Fruit fly (Drosophila melanogaster) whole organism, embryonic: ENCODE data around the gene Glg1.

Experiments
- Bteb2 ChIP-seq: fragments of 200-800 bp; sonication (Bioruptor generic); optimal IDR thresholded peaks from 2 replicates; lab custom pipeline; 2016; ENCODE audit warnings: missing biosample characterization, missing genetic modification characterization
- CG10431 ChIP-seq: fragments of 200-800 bp; sonication (Bioruptor generic); optimal IDR thresholded peaks from 3 replicates; lab custom pipeline; 2018; ENCODE audit warnings: missing biosample characterization, mild to moderate bottlenecking, missing genetic modification characterization
- CG10654 ChIP-seq: fragments of 200-800 bp; sonication (Bioruptor generic); optimal IDR thresholded peaks from 2 replicates; lab custom pipeline; 2016; ENCODE audit warnings: missing biosample characterization, missing genetic modification characterization
- CG11398 ChIP-seq: fragments of 200-800 bp; sonication (Bioruptor generic); optimal IDR thresholded peaks from 2 replicates; lab custom pipeline; 2016; ENCODE audit warnings: missing biosample characterization, missing genetic modification characterization
- CG12236 ChIP-seq: fragments of 200-800 bp; sonication (Bioruptor generic); optimal IDR thresholded peaks from 2 replicates; lab custom pipeline; 2016; ENCODE audit warnings: missing biosample characterization, missing genetic modification characterization
- CG12391 ChIP-seq: fragments of 200-800 bp; sonication (Bioruptor generic); optimal IDR thresholded peaks from 3 replicates; lab custom pipeline; 2018; ENCODE audit warnings: missing biosample characterization, mild to moderate bottlenecking, missing genetic modification characterization, moderate library complexity
- CG14014 ChIP-seq: fragments of 200-800 bp; sonication (Bioruptor generic); IDR thresholded peaks from 2 replicates; pipeline ENCODE4 v1.3.6; 2022; ENCODE audit warnings: missing biosample characterization, missing genetic modification characterization
- CG15011 ChIP-seq: fragments of 200-800 bp; sonication (Bioruptor generic); optimal IDR thresholded peaks from 3 replicates; lab custom pipeline; 2018; ENCODE audit warnings: missing biosample characterization, mild to moderate bottlenecking, missing genetic modification characterization
- CG15514 ChIP-seq: fragments of 200-800 bp; sonication (Bioruptor generic); optimal IDR thresholded peaks from 3 replicates; lab custom pipeline; 2017; ENCODE audit warnings: missing biosample characterization, missing genetic modification characterization, mild to moderate bottlenecking, moderate library complexity, missing genetic modification reagents
- CG15601 ChIP-seq: fragments of 200-800 bp; sonication (Bioruptor generic); optimal IDR thresholded peaks from 3 replicates; lab custom pipeline; 2019; ENCODE audit warnings: missing biosample characterization, mild to moderate bottlenecking, missing genetic modification characterization, moderate library complexity
- CG1603 ChIP-seq: fragments of 200-800 bp; sonication (Bioruptor generic); optimal IDR thresholded peaks from 2 replicates; lab custom pipeline; 2019; ENCODE audit warnings: missing biosample characterization, mild to moderate bottlenecking, missing genetic modification characterization, moderate library complexity
- CG2116 ChIP-seq: fragments of 200-800 bp; sonication (Bioruptor generic); optimal IDR thresholded peaks from 3 replicates; lab custom pipeline; 2018; ENCODE audit warnings: missing biosample characterization, mild to moderate bottlenecking, missing genetic modification characterization
- CG2120 ChIP-seq: fragments of 200-800 bp; sonication (Bioruptor generic); optimal IDR thresholded peaks from 3 replicates; lab custom pipeline; 2016; ENCODE audit warnings: missing biosample characterization, missing genetic modification characterization
- CG2199 ChIP-seq: fragments of 200-800 bp; sonication (Bioruptor generic); IDR thresholded peaks from 3 replicates; pipeline ENCODE4 v1.3.6; 2022; ENCODE audit warnings: missing biosample characterization, missing genetic modification characterization
- CG33213 ChIP-seq: fragments of 200-800 bp; sonication (Bioruptor generic); optimal IDR thresholded peaks from 3 replicates; lab custom pipeline; 2016; ENCODE audit warnings: missing biosample characterization, missing genetic modification characterization
- CG3847 ChIP-seq: fragments of 200-800 bp; sonication (Bioruptor generic); IDR thresholded peaks from 2 replicates; pipeline ENCODE4 v1.3.6; 2022; ENCODE audit warnings: missing biosample characterization, missing genetic modification characterization
- CG5953 ChIP-seq: fragments of 200-800 bp; sonication (Bioruptor generic); IDR thresholded peaks from 2 replicates; pipeline ENCODE4 v1.3.6; 2022; ENCODE audit warnings: missing biosample characterization, missing genetic modification characterization
- CG8944 ChIP-seq: fragments of 200-800 bp; sonication (Bioruptor generic); optimal IDR thresholded peaks from 3 replicates; lab custom pipeline; 2016; ENCODE audit warnings: missing biosample characterization, missing genetic modification characterization
- CoRest ChIP-seq: fragments of 200-800 bp; sonication (Bioruptor generic); optimal IDR thresholded peaks from 3 replicates; lab custom pipeline; 2018; ENCODE audit warnings: missing biosample characterization, mild to moderate bottlenecking, missing genetic modification characterization, moderate library complexity
- CrebB ChIP-seq: fragments of 200-800 bp; sonication (Bioruptor generic); optimal IDR thresholded peaks from 3 replicates; lab custom pipeline; 2018; ENCODE audit warnings: missing biosample characterization, mild to moderate bottlenecking, missing genetic modification characterization
- Drgx ChIP-seq: fragments of 200-800 bp; sonication (Bioruptor generic); IDR thresholded peaks from 2 replicates; pipeline ENCODE4 v1.3.6; 2022; ENCODE audit warnings: missing biosample characterization, missing genetic modification characterization
- HmgD ChIP-seq: fragments of 200-800 bp; sonication (Bioruptor generic); optimal IDR thresholded peaks from 3 replicates; lab custom pipeline; 2016; ENCODE audit warnings: missing biosample characterization, missing genetic modification characterization
- Hmr ChIP-seq: fragments of 200-800 bp; sonication (Bioruptor generic); optimal IDR thresholded peaks from 3 replicates; lab custom pipeline; 2017; ENCODE audit warnings: mild to moderate bottlenecking, missing biosample characterization, missing genetic modification reagents, missing genetic modification characterization
- Hr51 ChIP-seq, 2 experiments: fragments of 200-800 bp; sonication (Bioruptor generic); optimal IDR thresholded peaks; 2 replicates in 1 of 2; 3 replicates in 1 of 2; lab custom pipeline; 2016 to 2018; ENCODE audit warnings: missing biosample characterization in 2 of 2, missing genetic modification characterization in 2 of 2, mild to moderate bottlenecking in 1 of 2, moderate library complexity in 1 of 2
- MTF-1 ChIP-seq: fragments of 200-800 bp; sonication (Bioruptor generic); optimal IDR thresholded peaks from 2 replicates; lab custom pipeline; 2018; ENCODE audit warnings: missing biosample characterization, mild to moderate bottlenecking, missing genetic modification characterization, borderline replicate concordance
- NC2β ChIP-seq: fragments of 200-800 bp; sonication (Bioruptor generic); optimal IDR thresholded peaks from 2 replicates; lab custom pipeline; 2016; ENCODE audit warnings: missing biosample characterization, missing genetic modification characterization
- PHDP ChIP-seq: fragments of 200-800 bp; sonication (Bioruptor generic); optimal IDR thresholded peaks from 3 replicates; lab custom pipeline; 2018; ENCODE audit warnings: missing biosample characterization, mild to moderate bottlenecking, missing genetic modification characterization, moderate library complexity
- Scr ChIP-seq: fragments of 200-800 bp; sonication (Bioruptor generic); IDR thresholded peaks from 2 replicates; pipeline ENCODE4 v1.3.6; 2022; ENCODE audit warnings: missing biosample characterization, missing genetic modification characterization; ENCODE audit not compliant: partially characterized antibody
- Taf1 ChIP-seq: fragments of 200-800 bp; sonication (Bioruptor generic); IDR thresholded peaks from 2 replicates; pipeline ENCODE4 v1.3.6; 2022; ENCODE audit warnings: missing biosample characterization, missing genetic modification characterization
- Xbp1 ChIP-seq: fragments of 200-800 bp; sonication (Bioruptor generic); optimal IDR thresholded peaks from 3 replicates; lab custom pipeline; 2016; ENCODE audit warnings: missing biosample characterization, mild to moderate bottlenecking, missing genetic modification characterization
- Xrp1 ChIP-seq: fragments of 200-800 bp; sonication (Bioruptor generic); IDR thresholded peaks from 2 replicates; pipeline ENCODE4 v1.3.6; 2022; ENCODE audit warnings: missing biosample characterization, missing genetic modification characterization
- amos ChIP-seq: fragments of 200-800 bp; sonication (Bioruptor generic); IDR thresholded peaks from 2 replicates; pipeline ENCODE4 v1.3.6; 2022; ENCODE audit warnings: missing biosample characterization, missing genetic modification characterization; ENCODE audit not compliant: partially characterized antibody
- bbx ChIP-seq: fragments of 200-800 bp; sonication (Bioruptor generic); IDR thresholded peaks from 2 replicates; pipeline ENCODE4 v1.3.6; 2022; ENCODE audit warnings: missing biosample characterization, missing genetic modification characterization; ENCODE audit not compliant: partially characterized antibody
- chif ChIP-seq, 2 experiments: fragments of 200-800 bp; sonication (Bioruptor generic); optimal IDR thresholded peaks; 3 replicates each; lab custom pipeline; 2016; ENCODE audit warnings: missing biosample characterization in 2 of 2, missing genetic modification characterization in 2 of 2
- chinmo ChIP-seq: fragments of 200-800 bp; sonication (Bioruptor generic); IDR thresholded peaks from 4 replicates; pipeline ENCODE4 v1.3.6; 2022; ENCODE audit warnings: missing biosample characterization, missing genetic modification characterization; ENCODE audit not compliant: partially characterized antibody
- ci ChIP-seq: fragments of 200-800 bp; sonication (Bioruptor generic); IDR thresholded peaks from 3 replicates; pipeline ENCODE4 v1.3.6; 2022; ENCODE audit warnings: missing biosample characterization, missing genetic modification characterization
- eve ChIP-seq, 2 experiments: fragments of >200 bp; optimal IDR thresholded peaks; 2 replicates each; lab custom pipeline; 2017; ENCODE audit warnings: missing biosample characterization in 2 of 2, missing genetic modification characterization in 2 of 2
- gem ChIP-seq: fragments of 200-800 bp; sonication (Bioruptor generic); optimal IDR thresholded peaks from 2 replicates; lab custom pipeline; 2019; ENCODE audit warnings: missing biosample characterization, mild to moderate bottlenecking, missing genetic modification characterization, moderate library complexity
- jumu ChIP-seq: fragments of 200-800 bp; sonication (Bioruptor generic); optimal IDR thresholded peaks from 3 replicates; lab custom pipeline; 2016; ENCODE audit warnings: missing biosample characterization, missing genetic modification characterization
- mam ChIP-seq: fragments of 200-800 bp; sonication (Bioruptor generic); optimal IDR thresholded peaks from 3 replicates; lab custom pipeline; 2016; ENCODE audit warnings: missing biosample characterization, missing genetic modification characterization
- otp ChIP-seq: fragments of 200-800 bp; sonication (Bioruptor generic); IDR thresholded peaks from 3 replicates; pipeline ENCODE4, ENCODE4 v1.3.6; 2022; ENCODE audit warnings: missing biosample characterization, missing genetic modification characterization
- pfk ChIP-seq: fragments of 200-800 bp; sonication (Bioruptor generic); optimal IDR thresholded peaks from 2 replicates; lab custom pipeline; 2018; ENCODE audit warnings: missing biosample characterization, mild to moderate bottlenecking, missing genetic modification characterization, moderate library complexity
- shn ChIP-seq: fragments of 200-800 bp; sonication (Bioruptor generic); optimal IDR thresholded peaks from 3 replicates; lab custom pipeline; 2016; ENCODE audit warnings: missing biosample characterization, missing genetic modification characterization
- slbo ChIP-seq: fragments of 200-800 bp; sonication (Bioruptor generic); IDR thresholded peaks from 2 replicates; pipeline ENCODE4 v1.3.6; 2022; ENCODE audit warnings: missing biosample characterization, missing genetic modification characterization
- tin ChIP-seq: fragments of 200-800 bp; sonication (Bioruptor generic); optimal IDR thresholded peaks from 3 replicates; lab custom pipeline; 2016; ENCODE audit warnings: missing biosample characterization, missing genetic modification characterization
- tna ChIP-seq: fragments of 200-800 bp; sonication (Bioruptor generic); IDR thresholded peaks from 2 replicates; pipeline ENCODE4 v1.3.6; 2022; ENCODE audit warnings: missing biosample characterization, missing genetic modification characterization; ENCODE audit not compliant: partially characterized antibody
- trem ChIP-seq: fragments of 200-800 bp; optimal IDR thresholded peaks from 3 replicates; lab custom pipeline; 2019; ENCODE audit warnings: missing biosample characterization, mild to moderate bottlenecking, missing genetic modification characterization, moderate library complexity
- vfl ChIP-seq: fragments of 200-800 bp; sonication (Bioruptor generic); optimal IDR thresholded peaks from 2 replicates; lab custom pipeline; 2016; ENCODE audit warnings: missing biosample characterization, missing genetic modification characterization
- vvl ChIP-seq: fragments of 200-800 bp; sonication (Bioruptor generic); IDR thresholded peaks from 2 replicates; pipeline ENCODE4 v1.3.6; 2022; ENCODE audit warnings: missing biosample characterization, missing genetic modification characterization

The Glg1 gene

dm6 chr3L:21483837-21484236, 23.5 kb downstream of the Glg1 start (continued):
- peak; percentile 15 for TF ChIP-seq shn (GFP tag; lab: Kevin White, UChicago)
- TF ChIP-seq CG12236 (GFP tag; lab: Kevin White, UChicago): no peak
- peak; percentile 36 for TF ChIP-seq gem
- TF ChIP-seq CG2120 (GFP tag; lab: Kevin White, UChicago): peak; percentile 46
- peak; percentile 38 for TF ChIP-seq CoRest (tag; lab: Kevin White, UChicago)
- no peak for TF ChIP-seq Drgx (GFP tag; lab: Robert Waterston, UW)
- peak; percentile 63 for TF ChIP-seq CG1603 (tag; lab: Kevin White, UChicago)
- TF ChIP-seq Scr (GFP tag; lab: Robert Waterston, UW): 0 out of 2 replicates have a peak, but pooled peaks have one; percentile 22
- TF ChIP-seq CG5953 (GFP tag; lab: Robert Waterston, UW): no peak
- peak; percentile 76 for TF ChIP-seq pfk (GFP tag; lab: Kevin White, UChicago)
- peak; percentile 71 for TF ChIP-seq CG15601
- TF ChIP-seq CG11398 (GFP tag; lab: Kevin White, UChicago): no peak
- TF ChIP-seq Taf1 (GFP tag; lab: Robert Waterston, UW): no peak
- peak; percentile 51; the same call in 1 of the 2 replicates for TF ChIP-seq slbo (GFP tag; lab: Robert Waterston, UW)
- TF ChIP-seq amos (GFP tag; lab: Robert Waterston, UW): peak; percentile 51
- peak in 1 of 2 experiments; percentile 35 for TF ChIP-seq eve (GFP tag; optimal IDR thresholded peaks at IDR 0.05; lab: Kevin White, UChicago)
- TF ChIP-seq CG10431 (GFP tag; lab: Kevin White, UChicago): peak; percentile 94
- peak; percentile 77 for TF ChIP-seq CG33213 (GFP tag; lab: Kevin White, UChicago)
- TF ChIP-seq vfl: peak; percentile 9
- TF ChIP-seq CG8944 (GFP tag; lab: Kevin White, UChicago): peak; percentile 3
- TF ChIP-seq chinmo (GFP tag; lab: Robert Waterston, UW): peak; percentile 47; the same call in 1 of the 4 replicates
- peak; percentile 38 for TF ChIP-seq jumu (GFP tag; lab: Kevin White, UChicago)
- TF ChIP-seq vvl: peak; percentile 99
- peak; percentile 17 for TF ChIP-seq Bteb2
- TF ChIP-seq CG12391 (tag; lab: Kevin White, UChicago): peak; percentile 16
- TF ChIP-seq CG14014 (GFP tag; lab: Robert Waterston, UW): no peak
- TF ChIP-seq MTF-1 (GFP tag; lab: Kevin White, UChicago): no peak
- TF ChIP-seq CG10654 (GFP tag; lab: Kevin White, UChicago): peak; percentile 13
- no peak for TF ChIP-seq otp (GFP tag; lab: Robert Waterston, UW)
- peak; percentile 84 for TF ChIP-seq Hmr (GFP tag; lab: Kevin White, UChicago)
- TF ChIP-seq bbx (GFP tag; lab: Robert Waterston, UW): peak; percentile 8; the same call in 1 of the 2 replicates
- peak; percentile 83; the same call in 1 of the 3 replicates for TF ChIP-seq CG2199 (GFP tag; lab: Robert Waterston, UW)
- TF ChIP-seq CG15514: peak; percentile 46
- TF ChIP-seq HmgD (GFP tag; lab: Kevin White, UChicago): peak; percentile 87
- TF ChIP-seq CG3847: peak; percentile 90
- peak; percentile 19 for TF ChIP-seq mam
- TF ChIP-seq tna: peak; percentile 13; the same call in 1 of the 2 replicates
- TF ChIP-seq tin: peak; percentile 31
- peak in 1 of 2 experiments; percentile 40 for TF ChIP-seq chif (GFP tag; optimal IDR thresholded peaks at IDR 0.05; lab: Kevin White, UChicago)
- peak in 1 of 2 experiments; percentile 25 for TF ChIP-seq Hr51 (GFP tag; optimal IDR thresholded peaks at IDR 0.05; lab: Kevin White, UChicago)
- TF ChIP-seq CrebB (tag; lab: Kevin White, UChicago): no peak
- peak; percentile 68 for TF ChIP-seq CG2116 (GFP tag; lab: Kevin White, UChicago)
- TF ChIP-seq PHDP (tag; lab: Kevin White, UChicago): peak; percentile 25
- peak; percentile 29 for TF ChIP-seq NC2β (GFP tag; lab: Kevin White, UChicago)
- TF ChIP-seq Xrp1: 0 out of 2 replicates have a peak, but pooled peaks have one; percentile 24
- peak; percentile 27 for TF ChIP-seq Xbp1
- TF ChIP-seq trem (tag; lab: Kevin White, UChicago): peak; percentile 95
- peak; percentile 71; the same call in 2 of the 3 replicates for TF ChIP-seq ci (GFP tag; lab: Robert Waterston, UW)
- no peak for TF ChIP-seq CG15011
